Fruit fly (Drosophila melanogaster): ENCODE data around the gene Ipp.

Ipp gene

dm6 chr3R:13914760-13915417 lies 43.7 kb upstream of the Ipp start:
- TF ChIP-seq sna (GFP tag; IDR thresholded peaks at IDR 0.05; ENCODE audit: partially characterized antibody), result no peak
- no peak for TF ChIP-seq bbx (GFP tag; IDR thresholded peaks at IDR 0.05; ENCODE audit: partially characterized antibody)
- peak; percentile 0 for TF ChIP-seq CG13123 (GFP tag; optimal IDR thresholded peaks at IDR 0.05)
- no peak for TF ChIP-seq CrebB (tag; optimal IDR thresholded peaks at IDR 0.05)
- TF ChIP-seq CG10147 (GFP tag; optimal IDR thresholded peaks at IDR 0.05), result peak; percentile 67
- TF ChIP-seq CG1233 (GFP tag; optimal IDR thresholded peaks at IDR 0.05), result peak; percentile 54
- peak; percentile 84 for TF ChIP-seq CG17328 (GFP tag; IDR thresholded peaks at IDR 0.05)
- peak; percentile 72 for TF ChIP-seq zen (tag; optimal IDR thresholded peaks at IDR 0.05)
- peak in 1 of 3 experiments; percentile 69 for TF ChIP-seq lola (GFP tag; optimal IDR thresholded peaks at IDR 0.05)
- no peak for TF ChIP-seq CG8478 (optimal IDR thresholded peaks at IDR 0.05)
- peak; percentile 96 for TF ChIP-seq oc (tag; optimal IDR thresholded peaks at IDR 0.05)
- no peak for TF ChIP-seq mld (GFP tag; IDR thresholded peaks at IDR 0.05; ENCODE audit: partially characterized antibody)
- TF ChIP-seq B-H2 (GFP tag; optimal IDR thresholded peaks at IDR 0.05), result no peak
- TF ChIP-seq Scr (GFP tag; IDR thresholded peaks at IDR 0.05; ENCODE audit: partially characterized antibody), result no peak
- peak; percentile 66 for TF ChIP-seq Chrac-16 (GFP tag; optimal IDR thresholded peaks at IDR 0.05)
- TF ChIP-seq fd64A (GFP tag; optimal IDR thresholded peaks at IDR 0.05), result peak; percentile 44
- peak; percentile 53 for TF ChIP-seq CG8290 (GFP tag; optimal IDR thresholded peaks at IDR 0.05)
- TF ChIP-seq CG8290 (tag; optimal IDR thresholded peaks at IDR 0.05), result peak in 1 of 2 experiments; percentile 65
- TF ChIP-seq pho (GFP tag; optimal IDR thresholded peaks at IDR 0.05), result peak; percentile 45
- peak; percentile 64 for TF ChIP-seq CG7786 (GFP tag; optimal IDR thresholded peaks at IDR 0.05)
- TF ChIP-seq Eip74EF (GFP tag; optimal IDR thresholded peaks at IDR 0.05), result peak in 1 of 2 experiments; percentile 44
- TF ChIP-seq CG12744 (GFP tag; optimal IDR thresholded peaks at IDR 0.05), result peak; percentile 55
- peak; percentile 21 for TF ChIP-seq CG8281 (tag; optimal IDR thresholded peaks at IDR 0.05)
- peak; percentile 27; the same call in 1 of the 2 replicates for TF ChIP-seq Dref (GFP tag; IDR thresholded peaks at IDR 0.05)
- TF ChIP-seq Camta (GFP tag; optimal IDR thresholded peaks at IDR 0.05), result peak; percentile 72
- TF ChIP-seq Stat92E (GFP tag; optimal IDR thresholded peaks at IDR 0.05), result no peak
- TF ChIP-seq H2.0 (GFP tag; IDR thresholded peaks at IDR 0.05), result peak; percentile 72
- TF ChIP-seq Hr51 (GFP tag; optimal IDR thresholded peaks at IDR 0.05), result peak; percentile 42 to 82
- TF ChIP-seq CG3847 (GFP tag; IDR thresholded peaks at IDR 0.05), result peak; percentile 46
- peak; percentile 78 for TF ChIP-seq CG10979 (tag; optimal IDR thresholded peaks at IDR 0.05)
- TF ChIP-seq ro (GFP tag; IDR thresholded peaks at IDR 0.05), result no peak; the same call in 1 of the 2 replicates
- TF ChIP-seq CG13775 (GFP tag; optimal IDR thresholded peaks at IDR 0.05), result peak; percentile 51
- TF ChIP-seq CG32772 (GFP tag; IDR thresholded peaks at IDR 0.05), result peak; percentile 84
- TF ChIP-seq nerfin-1 (tag; optimal IDR thresholded peaks at IDR 0.05), result peak; percentile 61
- peak; percentile 79 for TF ChIP-seq CG13424 (tag; optimal IDR thresholded peaks at IDR 0.05)
- TF ChIP-seq CG9609 (GFP tag; optimal IDR thresholded peaks at IDR 0.05), result peak; percentile 70
- peak; percentile 65; the same call in 2 of the 3 replicates for TF ChIP-seq sr (GFP tag; IDR thresholded peaks at IDR 0.05)
- TF ChIP-seq sim (GFP tag; IDR thresholded peaks at IDR 0.05), result peak; percentile 60; the same call in 1 of the 2 replicates
- TF ChIP-seq ind (GFP tag; optimal IDR thresholded peaks at IDR 0.05), result peak; percentile 75
- TF ChIP-seq D19A (tag; optimal IDR thresholded peaks at IDR 0.05), result peak; percentile 64
- TF ChIP-seq ken (GFP tag; IDR thresholded peaks at IDR 0.05), result peak; percentile 82
- TF ChIP-seq lab (GFP tag; optimal IDR thresholded peaks at IDR 0.05), result peak; percentile 79
- peak; percentile 57 for TF ChIP-seq CG10654 (GFP tag; optimal IDR thresholded peaks at IDR 0.05)
- peak; percentile 85 for TF ChIP-seq CG11456 (GFP tag; IDR thresholded peaks at IDR 0.05)
- TF ChIP-seq CG11723 (GFP tag; optimal IDR thresholded peaks at IDR 0.05), result peak; percentile 54
- peak; percentile 75; the same call in 1 of the 2 replicates for TF ChIP-seq CG16779 (GFP tag; IDR thresholded peaks at IDR 0.05)
- TF ChIP-seq p53 (GFP tag; optimal IDR thresholded peaks at IDR 0.05), result peak; percentile 45
- 0 out of 2 replicates have a peak, but pooled peaks have one; percentile 30 for TF ChIP-seq GATAe (GFP tag; conservative IDR thresholded peaks at IDR 0.05)
- peak; percentile 29 for TF ChIP-seq run (tag; optimal IDR thresholded peaks at IDR 0.05)
